Fruit fly (Drosophila melanogaster): Measurements from ENCODE around the gene CG13998.

CG13998 gene

DNA sequence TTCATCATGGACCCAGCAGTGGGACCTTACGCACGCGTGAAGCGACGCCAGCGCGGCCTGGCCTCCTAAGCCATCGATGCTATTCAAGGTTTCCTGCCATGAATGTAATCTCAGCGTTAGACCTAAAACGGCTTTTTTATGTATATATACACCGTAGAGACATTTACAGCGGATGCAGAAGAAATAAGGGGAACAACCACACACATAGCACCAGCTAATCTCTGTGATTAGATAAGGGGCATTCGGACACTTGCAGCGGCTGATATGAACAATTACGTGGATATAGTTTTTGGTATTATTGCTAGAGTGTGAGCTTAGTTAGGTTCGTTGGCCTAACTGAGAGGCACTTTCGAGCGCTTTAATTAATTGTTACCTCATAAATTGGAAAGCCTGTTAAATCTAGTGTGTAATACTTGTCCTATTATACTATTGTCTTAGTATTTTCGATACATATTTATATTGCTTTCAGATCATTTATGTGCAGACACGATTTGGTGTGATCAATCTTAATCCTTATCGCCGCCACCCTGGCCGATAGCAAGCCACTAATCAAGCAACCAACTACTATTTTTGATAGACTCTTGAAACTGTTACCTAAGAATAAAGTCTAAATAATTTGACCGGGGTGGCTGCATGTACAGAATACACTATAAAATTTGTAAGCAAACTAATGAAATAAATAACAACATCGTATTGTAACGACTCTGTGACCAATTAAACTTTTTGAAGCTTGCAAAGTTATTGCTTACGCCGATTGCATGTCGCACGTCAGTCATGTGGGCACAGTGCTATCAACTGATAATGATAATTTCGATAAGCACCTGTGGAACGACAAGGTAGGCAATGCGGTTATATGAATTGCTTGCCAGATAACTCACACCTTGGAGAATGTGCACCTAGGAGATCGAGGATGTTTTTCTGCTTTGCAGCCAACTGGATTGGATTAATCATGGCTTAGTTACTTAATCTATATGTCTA is 31.8 kb upstream of the CG13998 start:
- TF ChIP-seq CG4496 (GFP tag; IDR thresholded peaks at IDR 0.05) (no peak), CG34367 (tag; optimal IDR thresholded peaks at IDR 0.05) (no peak)

DNA sequence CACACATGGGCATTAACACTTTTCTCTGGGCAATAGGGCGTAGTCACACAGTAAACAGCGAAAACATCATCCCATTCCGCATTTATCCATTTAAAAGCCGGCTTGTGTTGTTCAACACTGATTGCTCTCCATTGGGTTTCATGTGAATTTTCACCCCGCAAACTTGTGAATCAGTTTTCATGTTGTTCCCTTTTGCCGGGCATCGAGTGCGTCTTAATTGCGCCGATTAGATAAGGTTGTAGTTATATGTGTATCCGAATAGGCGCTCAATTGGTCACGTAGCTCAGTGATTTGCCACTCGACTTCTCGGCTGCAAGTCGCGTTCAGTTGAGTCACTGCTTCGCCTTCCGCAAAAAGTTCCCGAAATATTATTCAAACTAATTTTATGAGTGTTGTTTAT is 30.3 kb upstream of the CG13998 start:
- TF ChIP-seq CG13204 (GFP tag; optimal IDR thresholded peaks at IDR 0.05) = no peak
- no peak for TF ChIP-seq CG14655 (GFP tag; optimal IDR thresholded peaks at IDR 0.05)
- no peak for TF ChIP-seq fd96Ca (GFP tag; IDR thresholded peaks at IDR 0.05)
- no peak for TF ChIP-seq CG4496 (GFP tag; IDR thresholded peaks at IDR 0.05)
- no peak for TF ChIP-seq CG17806 (tag; optimal IDR thresholded peaks at IDR 0.05)
- no peak for TF ChIP-seq Ets98B (GFP tag; IDR thresholded peaks at IDR 0.05)
- TF ChIP-seq CG9948 (tag; optimal IDR thresholded peaks at IDR 0.05) = no peak
- no peak for TF ChIP-seq CG32121 (GFP tag; IDR thresholded peaks at IDR 0.05)
- no peak for TF ChIP-seq CG15710 (tag; optimal IDR thresholded peaks at IDR 0.05)
- no peak for TF ChIP-seq CG8301 (tag; optimal IDR thresholded peaks at IDR 0.05)
- TF ChIP-seq rn (GFP tag; IDR thresholded peaks at IDR 0.05) = no peak
- no peak for TF ChIP-seq Pif1A (GFP tag; optimal IDR thresholded peaks at IDR 0.05)
- TF ChIP-seq D1 (tag; optimal IDR thresholded peaks at IDR 0.05) = no peak
- TF ChIP-seq CG10348 (GFP tag; IDR thresholded peaks at IDR 0.05) = no peak
- no peak for TF ChIP-seq gl (tag; optimal IDR thresholded peaks at IDR 0.05)
- no peak for TF ChIP-seq Snoo (tag; optimal IDR thresholded peaks at IDR 0.05)

DNA sequence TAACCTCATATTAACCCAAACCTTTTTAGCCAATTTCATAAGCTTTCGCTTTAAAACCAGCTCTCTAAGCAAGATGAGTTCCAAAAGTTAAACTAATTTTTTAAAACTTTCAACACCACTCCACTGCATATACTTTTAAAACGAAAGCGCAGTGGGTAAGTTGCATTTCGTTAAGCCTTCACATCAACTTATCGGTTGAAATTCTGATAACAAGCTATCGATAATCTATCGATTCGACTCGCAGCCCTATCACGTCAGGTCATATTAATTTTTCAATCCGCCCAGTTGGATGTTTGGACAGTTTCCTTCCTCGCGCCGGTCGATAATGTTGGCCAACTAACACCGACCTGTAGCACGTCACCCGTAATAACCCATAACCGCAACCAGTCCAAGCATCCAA is 29.5 kb upstream of the CG13998 start, which contains the start of gene ifc:
ifc (plus strand) TSS at position 255 of the 400 bp plus-strand sequence.
- TF ChIP-seq CG15710 (tag; optimal IDR thresholded peaks at IDR 0.05) (peak; percentile 11), CG8159 (tag; optimal IDR thresholded peaks at IDR 0.05) (peak; percentile 35), Snoo (tag; optimal IDR thresholded peaks at IDR 0.05) (peak; percentile 45), CG8301 (tag; optimal IDR thresholded peaks at IDR 0.05) (no peak), CG17806 (tag; optimal IDR thresholded peaks at IDR 0.05) (peak; percentile 22), Ets98B (GFP tag; IDR thresholded peaks at IDR 0.05) (no peak), D1 (tag; optimal IDR thresholded peaks at IDR 0.05) (no peak), CG9948 (tag; optimal IDR thresholded peaks at IDR 0.05) (peak; percentile 6)

DNA sequence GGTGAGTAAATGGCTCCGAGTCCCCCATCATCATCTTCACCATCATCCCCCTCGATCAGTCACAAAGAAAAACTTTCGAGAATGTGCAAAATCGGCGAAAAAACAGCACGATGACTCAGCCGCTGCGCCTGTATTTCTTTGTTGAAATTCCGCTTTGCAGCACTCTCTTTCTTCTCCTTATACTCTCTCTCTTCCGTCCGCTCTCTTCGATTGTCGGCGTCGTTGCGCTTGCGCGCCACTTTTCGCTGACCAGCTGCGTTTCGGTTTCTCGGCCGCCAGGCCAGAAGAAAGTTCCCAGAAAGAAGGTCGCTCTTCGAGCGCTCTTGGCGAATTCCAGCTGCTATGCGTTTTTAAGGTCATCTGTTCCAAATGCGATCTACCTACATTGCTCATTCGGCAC is 26.6 kb upstream of the CG13998 start:
- no peak for TF ChIP-seq rn (GFP tag; IDR thresholded peaks at IDR 0.05)
- TF ChIP-seq EcR (GFP tag; optimal IDR thresholded peaks at IDR 0.05) = peak; percentile 71

DNA sequence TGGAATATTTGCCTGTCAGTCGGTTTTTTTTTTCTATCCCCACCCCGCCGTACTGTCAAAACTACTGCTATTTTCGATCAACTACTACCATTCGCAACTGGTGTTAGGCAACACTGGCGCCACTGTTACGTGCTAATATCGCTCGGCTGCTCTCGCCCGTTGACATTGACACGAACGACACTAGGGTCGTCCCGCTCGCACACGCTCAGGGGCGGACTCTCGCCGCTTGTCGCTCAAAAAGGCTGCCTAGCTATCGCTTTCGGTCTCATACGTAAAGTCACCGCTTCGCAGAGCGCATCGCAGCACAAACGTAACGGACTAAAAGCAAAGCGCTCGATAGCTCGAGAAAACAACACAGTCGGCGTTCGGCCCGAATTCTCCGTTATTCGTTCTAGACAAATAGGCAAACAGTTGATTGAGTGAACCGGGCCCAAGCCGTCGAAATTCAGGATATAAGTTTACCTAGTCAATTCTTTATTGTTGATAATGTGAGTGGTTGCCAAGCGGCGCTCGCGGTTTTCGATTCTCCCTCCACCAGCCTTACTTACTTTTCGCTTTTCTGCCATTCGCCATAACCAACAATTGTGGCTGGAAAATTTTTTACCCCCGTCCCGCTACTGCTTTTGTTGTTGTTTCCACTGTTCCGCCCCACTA is 25.8 kb upstream of the CG13998 start:
- TF ChIP-seq CG9948 (tag; optimal IDR thresholded peaks at IDR 0.05) (no peak), CG13204 (GFP tag; optimal IDR thresholded peaks at IDR 0.05) (peak; percentile 36), fd96Ca (GFP tag; IDR thresholded peaks at IDR 0.05) (no peak), EcR (GFP tag; optimal IDR thresholded peaks at IDR 0.05) (no peak), CG4496 (GFP tag; IDR thresholded peaks at IDR 0.05) (no peak), D1 (tag; optimal IDR thresholded peaks at IDR 0.05) (no peak), gl (tag; optimal IDR thresholded peaks at IDR 0.05) (no peak), CG15710 (tag; optimal IDR thresholded peaks at IDR 0.05) (peak; percentile 16), Snoo (tag; optimal IDR thresholded peaks at IDR 0.05) (peak; percentile 46), Pif1B (GFP tag; optimal IDR thresholded peaks at IDR 0.05) (peak; percentile 35), CG8159 (tag; optimal IDR thresholded peaks at IDR 0.05) (no peak)

DNA sequence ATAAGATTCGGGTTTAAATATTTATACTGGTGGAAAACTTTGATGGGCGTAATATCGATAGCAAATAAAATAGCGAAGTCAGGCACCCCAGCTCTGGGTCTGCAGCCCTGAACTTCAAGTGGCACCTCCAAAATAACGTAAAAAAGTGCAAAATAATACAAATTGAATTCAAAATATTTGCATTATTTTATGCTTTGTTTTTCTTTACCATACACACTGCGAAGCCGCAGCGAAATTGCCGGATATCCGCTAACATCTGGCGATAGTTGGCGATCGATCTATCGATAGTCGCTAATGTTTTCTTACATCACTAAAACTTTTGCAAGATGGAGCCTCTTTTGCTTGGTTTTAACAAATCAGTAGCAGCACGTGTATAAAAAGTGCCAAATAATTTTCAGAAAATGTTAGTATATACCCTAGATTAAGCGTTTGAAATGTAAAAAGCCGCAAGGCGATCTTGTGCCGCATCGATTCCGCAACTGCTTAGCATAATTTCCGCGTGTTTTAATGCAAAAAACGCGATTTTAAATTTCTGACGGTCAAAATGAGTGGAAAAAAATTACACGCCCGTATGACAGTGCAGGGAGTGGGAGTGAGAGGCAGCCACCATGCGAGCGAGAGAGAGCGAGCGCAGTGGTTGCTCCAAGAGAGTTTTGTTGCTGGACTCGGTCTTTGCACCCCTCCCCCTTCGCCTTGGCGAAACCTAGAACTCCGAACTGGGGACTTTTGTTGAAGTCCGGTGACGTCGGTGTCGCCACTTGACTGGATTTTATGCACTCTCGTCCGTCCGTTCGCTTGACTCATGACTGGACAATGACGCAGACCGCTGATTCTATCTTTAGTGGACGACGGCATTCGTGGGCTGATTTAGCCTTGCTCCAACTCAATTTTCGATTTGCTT is 25.1 kb upstream of the CG13998 start, which contains the start of gene eIF4A:
eIF4A (plus strand) TSS at position 332 of the 901 bp plus-strand sequence.
- TF ChIP-seq EcR (GFP tag; optimal IDR thresholded peaks at IDR 0.05) (peak; percentile 47), D1 (tag; optimal IDR thresholded peaks at IDR 0.05) (no peak), gl (tag; optimal IDR thresholded peaks at IDR 0.05) (no peak), CG8159 (tag; optimal IDR thresholded peaks at IDR 0.05) (peak; percentile 6), CG13204 (GFP tag; optimal IDR thresholded peaks at IDR 0.05) (peak; percentile 10), Pif1A (GFP tag; optimal IDR thresholded peaks at IDR 0.05) (no peak), CG34367 (tag; optimal IDR thresholded peaks at IDR 0.05) (peak; percentile 11)
